Fruit fly (Drosophila melanogaster) whole organism, embryonic: ENCODE results near the gene Jhbp1.

Experiments
- ATbp ChIP-seq: fragments of 200-800 bp; sonication (Bioruptor generic); optimal IDR thresholded peaks from 2 replicates; lab custom pipeline; 2017; ENCODE audit warnings: missing biosample characterization, mild to moderate bottlenecking, missing genetic modification characterization, missing genetic modification reagents
- Blimp-1 ChIP-seq: fragments of 200-800 bp; sonication (Bioruptor generic); optimal IDR thresholded peaks from 3 replicates; lab custom pipeline; 2018; ENCODE audit warnings: missing biosample characterization, missing genetic modification characterization, mild to moderate bottlenecking, moderate library complexity, missing genetic modification reagents
- CG11085 ChIP-seq: fragments of 200-800 bp; sonication (Bioruptor generic); IDR thresholded peaks from 2 replicates; pipeline ENCODE4 v1.3.6; 2022; ENCODE audit warnings: missing biosample characterization, missing genetic modification characterization
- CG13624 ChIP-seq: fragments of 200-800 bp; sonication (Bioruptor generic); optimal IDR thresholded peaks from 2 replicates; lab custom pipeline; 2016; ENCODE audit warnings: missing biosample characterization, missing genetic modification characterization
- CG16813 ChIP-seq: fragments of 200-800 bp; sonication (Bioruptor generic); IDR thresholded peaks from 3 replicates; pipeline ENCODE4 v1.3.6; 2022; ENCODE audit warnings: missing biosample characterization, missing genetic modification characterization; ENCODE audit not compliant: partially characterized antibody
- CG17359 ChIP-seq: fragments of 200-800 bp; sonication (Bioruptor generic); optimal IDR thresholded peaks from 3 replicates; lab custom pipeline; 2018; ENCODE audit warnings: missing biosample characterization, mild to moderate bottlenecking, missing genetic modification characterization, moderate library complexity
- CG17568 ChIP-seq: fragments of 200-800 bp; sonication (Bioruptor generic); optimal IDR thresholded peaks from 2 replicates; lab custom pipeline; 2018; ENCODE audit warnings: missing biosample characterization, mild to moderate bottlenecking, missing genetic modification characterization, moderate library complexity
- CG17912 ChIP-seq: fragments of 200-800 bp; sonication (Bioruptor generic); optimal IDR thresholded peaks from 2 replicates; lab custom pipeline; 2018; ENCODE audit warnings: missing biosample characterization, mild to moderate bottlenecking, missing genetic modification characterization
- CG18476 ChIP-seq: fragments of 200-800 bp; sonication (Bioruptor generic); optimal IDR thresholded peaks from 2 replicates; lab custom pipeline; 2016; ENCODE audit warnings: missing biosample characterization, mild to moderate bottlenecking, missing genetic modification characterization
- CG2678 ChIP-seq: fragments of 200-800 bp; sonication (Bioruptor generic); optimal IDR thresholded peaks from 3 replicates; lab custom pipeline; 2019; ENCODE audit warnings: missing biosample characterization, mild to moderate bottlenecking, missing genetic modification characterization, moderate library complexity
- CG2889 ChIP-seq: fragments of 200-800 bp; sonication (Bioruptor generic); IDR thresholded peaks from 3 replicates; pipeline ENCODE4 v1.3.6; 2022; ENCODE audit warnings: missing biosample characterization, missing genetic modification characterization
- CG3995 ChIP-seq: fragments of 200-800 bp; sonication (Bioruptor generic); optimal IDR thresholded peaks from 3 replicates; lab custom pipeline; 2016; ENCODE audit warnings: missing biosample characterization, missing genetic modification characterization
- CG4820 ChIP-seq: fragments of 200-800 bp; sonication (Bioruptor generic); optimal IDR thresholded peaks from 3 replicates; lab custom pipeline; 2016; ENCODE audit warnings: missing biosample characterization, missing genetic modification characterization
- CG7839 ChIP-seq: fragments of 200-800 bp; sonication (Bioruptor generic); optimal IDR thresholded peaks from 3 replicates; lab custom pipeline; 2018; ENCODE audit warnings: missing biosample characterization, mild to moderate bottlenecking, missing genetic modification characterization, moderate library complexity
- CG7928 ChIP-seq: fragments of 200-800 bp; sonication (Bioruptor generic); optimal IDR thresholded peaks from 2 replicates; lab custom pipeline; 2017; ENCODE audit warnings: missing biosample characterization, mild to moderate bottlenecking, missing genetic modification characterization
- CG7987 ChIP-seq: fragments of 200-800 bp; sonication (Bioruptor generic); optimal IDR thresholded peaks from 2 replicates; lab custom pipeline; 2018; ENCODE audit warnings: missing biosample characterization, mild to moderate bottlenecking, missing genetic modification characterization, moderate library complexity
- CG8478 ChIP-seq: fragments of >200 bp; optimal IDR thresholded peaks from 2 replicates; lab custom pipeline; 2018
- CG8944 ChIP-seq: fragments of 200-800 bp; sonication (Bioruptor generic); optimal IDR thresholded peaks from 3 replicates; lab custom pipeline; 2016; ENCODE audit warnings: missing biosample characterization, missing genetic modification characterization
- CG9932 ChIP-seq: fragments of 200-800 bp; sonication (Bioruptor generic); IDR thresholded peaks from 2 replicates; pipeline ENCODE4 v1.3.6; 2022; ENCODE audit warnings: missing biosample characterization, missing genetic modification characterization
- Dek ChIP-seq: fragments of 200-800 bp; sonication (Bioruptor generic); optimal IDR thresholded peaks from 3 replicates; lab custom pipeline; 2019; ENCODE audit warnings: missing biosample characterization, mild to moderate bottlenecking, missing genetic modification characterization, moderate library complexity
- Ets97D ChIP-seq: fragments of 200-800 bp; sonication (Bioruptor generic); optimal IDR thresholded peaks from 3 replicates; lab custom pipeline; 2016; ENCODE audit warnings: missing biosample characterization, missing genetic modification characterization
- Gug ChIP-seq: fragments of 200-800 bp; sonication (Bioruptor generic); IDR thresholded peaks from 4 replicates; pipeline ENCODE4 v1.3.6; 2022; ENCODE audit warnings: missing biosample characterization, missing genetic modification characterization
- HLH54F ChIP-seq: fragments of 200-800 bp; sonication (Bioruptor generic); optimal IDR thresholded peaks from 3 replicates; lab custom pipeline; 2016; ENCODE audit warnings: missing biosample characterization, missing genetic modification characterization
- HmgD ChIP-seq: fragments of 200-800 bp; sonication (Bioruptor generic); optimal IDR thresholded peaks from 3 replicates; lab custom pipeline; 2016; ENCODE audit warnings: missing biosample characterization, missing genetic modification characterization
- Hr51 ChIP-seq, 2 experiments: fragments of 200-800 bp; sonication (Bioruptor generic); optimal IDR thresholded peaks; 2 replicates in 1 of 2; 3 replicates in 1 of 2; lab custom pipeline; 2016 to 2018; ENCODE audit warnings: missing biosample characterization in 2 of 2, missing genetic modification characterization in 2 of 2, mild to moderate bottlenecking in 1 of 2, moderate library complexity in 1 of 2
- Hsf ChIP-seq: fragments of 200-800 bp; sonication (Bioruptor generic); optimal IDR thresholded peaks from 3 replicates; lab custom pipeline; 2016; ENCODE audit warnings: missing biosample characterization, missing genetic modification characterization
- MESR4 ChIP-seq: fragments of 200-800 bp; sonication (Bioruptor generic); optimal IDR thresholded peaks from 2 replicates; lab custom pipeline; 2018; ENCODE audit warnings: missing biosample characterization, mild to moderate bottlenecking, missing genetic modification characterization, moderate library complexity
- Med ChIP-seq: fragments of 200-800 bp; sonication (Bioruptor generic); peaks from one replicate; lab custom pipeline; 2016; ENCODE audit warnings: missing biosample characterization, missing genetic modification characterization, mild to moderate bottlenecking, inconsistent platforms, moderate library complexity
- NC2β ChIP-seq: fragments of 200-800 bp; sonication (Bioruptor generic); optimal IDR thresholded peaks from 2 replicates; lab custom pipeline; 2016; ENCODE audit warnings: missing biosample characterization, missing genetic modification characterization
- NFAT ChIP-seq: fragments of 200-800 bp; sonication (Bioruptor generic); IDR thresholded peaks from 2 replicates; pipeline ENCODE4 v1.3.6; 2022; ENCODE audit warnings: missing biosample characterization, missing genetic modification characterization
- Rx ChIP-seq: fragments of 200-800 bp; sonication (Bioruptor generic); IDR thresholded peaks from 2 replicates; pipeline ENCODE4 v1.3.6; 2022; ENCODE audit warnings: missing biosample characterization, missing genetic modification characterization
- Side ChIP-seq: fragments of 200-800 bp; sonication (Bioruptor generic); optimal IDR thresholded peaks from 2 replicates; lab custom pipeline; 2016; ENCODE audit warnings: missing biosample characterization, missing genetic modification characterization
- Stat92E ChIP-seq, 3 experiments: fragments of >200 bp in 2 of 3; fragments of 200-800 bp in 1 of 3; sonication (Bioruptor generic) in 1 of 3; optimal IDR thresholded peaks; 2 replicates each; lab custom pipeline; 2017 to 2019; ENCODE audit warnings: missing biosample characterization in 3 of 3, missing genetic modification characterization in 3 of 3, mild to moderate bottlenecking in 1 of 3, moderate library complexity in 1 of 3
- Taf1 ChIP-seq: fragments of 200-800 bp; sonication (Bioruptor generic); IDR thresholded peaks from 2 replicates; pipeline ENCODE4 v1.3.6; 2022; ENCODE audit warnings: missing biosample characterization, missing genetic modification characterization
- Xrp1 ChIP-seq: fragments of 200-800 bp; sonication (Bioruptor generic); IDR thresholded peaks from 2 replicates; pipeline ENCODE4 v1.3.6; 2022; ENCODE audit warnings: missing biosample characterization, missing genetic modification characterization
- abd-A ChIP-seq: fragments of 200-800 bp; sonication (Bioruptor generic); optimal IDR thresholded peaks from 3 replicates; lab custom pipeline; 2019; ENCODE audit warnings: missing biosample characterization, mild to moderate bottlenecking, missing genetic modification characterization, moderate library complexity
- ac ChIP-seq: fragments of 200-800 bp; sonication (Bioruptor generic); optimal IDR thresholded peaks from 3 replicates; lab custom pipeline; 2017; ENCODE audit warnings: missing biosample characterization, mild to moderate bottlenecking, missing genetic modification characterization
- bbx ChIP-seq: fragments of 200-800 bp; sonication (Bioruptor generic); IDR thresholded peaks from 2 replicates; pipeline ENCODE4 v1.3.6; 2022; ENCODE audit warnings: missing biosample characterization, missing genetic modification characterization; ENCODE audit not compliant: partially characterized antibody
- btn ChIP-seq: fragments of 200-800 bp; sonication (Bioruptor generic); optimal IDR thresholded peaks from 2 replicates; lab custom pipeline; 2016; ENCODE audit warnings: missing biosample characterization, missing genetic modification characterization
- chinmo ChIP-seq: fragments of 200-800 bp; sonication (Bioruptor generic); IDR thresholded peaks from 4 replicates; pipeline ENCODE4 v1.3.6; 2022; ENCODE audit warnings: missing biosample characterization, missing genetic modification characterization; ENCODE audit not compliant: partially characterized antibody
- crc ChIP-seq: fragments of 200-800 bp; sonication (Bioruptor generic); optimal IDR thresholded peaks from 2 replicates; lab custom pipeline; 2016; ENCODE audit warnings: missing biosample characterization, missing genetic modification characterization
- cwo ChIP-seq: fragments of 200-800 bp; sonication (Bioruptor generic); optimal IDR thresholded peaks from 3 replicates; lab custom pipeline; 2017; ENCODE audit warnings: missing biosample characterization, missing genetic modification characterization, mild to moderate bottlenecking, moderate library complexity, missing genetic modification reagents
- danr ChIP-seq: fragments of 200-800 bp; sonication (Bioruptor generic); IDR thresholded peaks from 2 replicates; pipeline ENCODE4 v1.3.6; 2022; ENCODE audit warnings: missing biosample characterization, missing genetic modification characterization
- ftz-f1 ChIP-seq: fragments of 200-800 bp; sonication (Bioruptor generic); optimal IDR thresholded peaks from 2 replicates; lab custom pipeline; 2016; ENCODE audit warnings: missing biosample characterization, missing genetic modification characterization
- fu2 ChIP-seq: fragments of 200-800 bp; sonication (Bioruptor generic); optimal IDR thresholded peaks from 2 replicates; lab custom pipeline; 2016; ENCODE audit warnings: missing biosample characterization, missing genetic modification characterization
- gcm ChIP-seq: fragments of 200-800 bp; sonication (Bioruptor generic); optimal IDR thresholded peaks from 2 replicates; lab custom pipeline; 2019; ENCODE audit warnings: missing biosample characterization, mild to moderate bottlenecking, missing genetic modification characterization, moderate library complexity
- lab ChIP-seq: fragments of 200-800 bp; sonication (Bioruptor generic); optimal IDR thresholded peaks from 3 replicates; lab custom pipeline; 2017; ENCODE audit warnings: missing biosample characterization, missing genetic modification characterization, mild to moderate bottlenecking, moderate library complexity, missing genetic modification reagents
- peb ChIP-seq: fragments of 200-800 bp; sonication (Bioruptor generic); IDR thresholded peaks from 2 replicates; pipeline ENCODE4 v1.3.6; 2022; ENCODE audit warnings: missing biosample characterization, missing genetic modification characterization
- ssp ChIP-seq: fragments of 200-800 bp; sonication (Bioruptor generic); IDR thresholded peaks from 2 replicates; pipeline ENCODE4 v1.3.6; 2022; ENCODE audit warnings: missing biosample characterization, missing genetic modification characterization
- yki ChIP-seq: fragments of >200 bp; optimal IDR thresholded peaks from 3 replicates; lab custom pipeline; 2018

The Jhbp1 gene

DNA sequence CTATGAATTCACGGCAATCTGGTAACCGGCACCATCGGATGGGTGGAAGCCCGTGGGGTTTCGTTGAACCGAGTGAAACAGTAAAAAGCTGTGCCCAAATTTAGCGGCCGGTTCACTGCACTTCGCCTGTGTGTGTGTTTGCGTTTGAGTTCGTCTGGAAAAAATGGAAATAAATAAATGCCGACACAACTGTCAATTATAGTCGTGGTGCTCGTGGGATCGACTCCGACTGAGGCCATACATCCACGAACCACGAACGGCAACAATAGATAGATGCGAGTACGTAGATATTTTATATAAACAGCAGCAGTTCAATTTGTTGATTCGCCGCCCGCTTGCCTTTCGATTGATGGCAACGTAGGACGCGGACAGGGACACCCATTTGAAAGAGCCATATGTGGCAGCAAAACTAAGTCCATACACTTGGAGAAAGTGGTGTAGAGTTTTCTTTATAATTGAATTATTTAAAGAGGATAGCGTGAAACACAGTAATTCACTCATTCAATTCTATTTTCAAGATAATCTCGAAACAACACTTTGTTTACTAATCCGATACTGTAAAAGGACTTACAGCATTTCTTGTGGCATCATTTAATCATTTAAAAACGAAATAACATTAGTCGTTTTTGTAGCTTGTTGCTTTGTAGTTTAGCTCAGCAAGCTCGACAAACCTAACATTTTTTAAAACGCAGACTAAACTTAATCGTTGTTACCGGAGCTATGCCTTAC lies 30.5 kb downstream of the Jhbp1 start (continued):
- no peak for TF ChIP-seq peb
- TF ChIP-seq Hr51 (GFP tag; optimal IDR thresholded peaks at IDR 0.05; lab: Kevin White, UChicago), result no peak
- no peak for TF ChIP-seq Dek (tag; lab: Kevin White, UChicago)
- TF ChIP-seq CG11085 (GFP tag; lab: Robert Waterston, UW), result no peak
- TF ChIP-seq crc (GFP tag; lab: Kevin White, UChicago), result no peak
- no peak for TF ChIP-seq ATbp (GFP tag; lab: Kevin White, UChicago)
- peak; percentile 21 for TF ChIP-seq CG2678 (tag; lab: Kevin White, UChicago)
- TF ChIP-seq CG17912 (GFP tag; lab: Kevin White, UChicago), result no peak
- TF ChIP-seq NC2β (GFP tag; lab: Kevin White, UChicago), result no peak
- TF ChIP-seq Taf1 (GFP tag; lab: Robert Waterston, UW), result no peak
- TF ChIP-seq CG16813 (GFP tag; lab: Robert Waterston, UW), result no peak
- TF ChIP-seq CG7839 (tag; lab: Kevin White, UChicago), result peak; percentile 11
- no peak for TF ChIP-seq ssp
- no peak for TF ChIP-seq Rx (GFP tag; lab: Robert Waterston, UW)
- peak; percentile 64 for TF ChIP-seq Med
- no peak for TF ChIP-seq CG3995
- TF ChIP-seq ftz-f1 (GFP tag; lab: Kevin White, UChicago), result no peak
- TF ChIP-seq cwo (GFP tag; lab: Kevin White, UChicago), result no peak
- TF ChIP-seq HLH54F, result no peak
- no peak for TF ChIP-seq HmgD (GFP tag; lab: Kevin White, UChicago)
- TF ChIP-seq abd-A, result peak; percentile 13
- no peak for TF ChIP-seq CG8478 (lab: Kevin White, UChicago)
- no peak for TF ChIP-seq Blimp-1 (GFP tag; lab: Kevin White, UChicago)
- TF ChIP-seq ac (GFP tag; lab: Kevin White, UChicago), result peak; percentile 14
- TF ChIP-seq Hsf (GFP tag; lab: Kevin White, UChicago), result no peak
- no peak for TF ChIP-seq CG9932 (GFP tag; lab: Robert Waterston, UW)
- TF ChIP-seq lab, result peak; percentile 12
- peak; percentile 54; the same call in 1 of the 4 replicates for TF ChIP-seq chinmo
- TF ChIP-seq NFAT (GFP tag; lab: Robert Waterston, UW), result no peak
- TF ChIP-seq CG7987 (GFP tag; lab: Kevin White, UChicago), result peak; percentile 19
- TF ChIP-seq MESR4 (GFP tag; lab: Kevin White, UChicago), result no peak
- TF ChIP-seq Side (GFP tag; lab: Kevin White, UChicago), result no peak
- TF ChIP-seq Xrp1 (GFP tag; lab: Robert Waterston, UW), result peak; percentile 55; the same call in 1 of the 2 replicates
- no peak for TF ChIP-seq CG8944 (GFP tag; lab: Kevin White, UChicago)
- peak; percentile 39 for TF ChIP-seq CG17359 (tag; lab: Kevin White, UChicago)
- TF ChIP-seq CG13624 (GFP tag; lab: Kevin White, UChicago), result no peak
- no peak for TF ChIP-seq yki (lab: Kevin White, UChicago)
- no peak for TF ChIP-seq Stat92E (GFP tag; optimal IDR thresholded peaks at IDR 0.05; lab: Kevin White, UChicago)
- TF ChIP-seq Ets97D (GFP tag; lab: Kevin White, UChicago), result no peak
- no peak for TF ChIP-seq bbx (GFP tag; lab: Robert Waterston, UW)
- no peak for TF ChIP-seq fu2 (GFP tag; lab: Kevin White, UChicago)
- TF ChIP-seq Gug (GFP tag; lab: Robert Waterston, UW), result no peak
- no peak for TF ChIP-seq CG7928 (GFP tag; lab: Kevin White, UChicago)
- peak; percentile 10 for TF ChIP-seq CG17568 (GFP tag; lab: Kevin White, UChicago)
- no peak for TF ChIP-seq btn (GFP tag; lab: Kevin White, UChicago)
- TF ChIP-seq danr, result no peak
- peak; percentile 6 for TF ChIP-seq CG18476 (GFP tag; lab: Kevin White, UChicago)
- TF ChIP-seq CG4820 (GFP tag; lab: Kevin White, UChicago), result no peak
- no peak for TF ChIP-seq CG2889
- TF ChIP-seq gcm (GFP tag; lab: Kevin White, UChicago), result peak; percentile 38
